Worm (Caenorhabditis elegans): ENCODE measurements around the gene Y113G7A.13.

Gene Y113G7A.13

DNA sequence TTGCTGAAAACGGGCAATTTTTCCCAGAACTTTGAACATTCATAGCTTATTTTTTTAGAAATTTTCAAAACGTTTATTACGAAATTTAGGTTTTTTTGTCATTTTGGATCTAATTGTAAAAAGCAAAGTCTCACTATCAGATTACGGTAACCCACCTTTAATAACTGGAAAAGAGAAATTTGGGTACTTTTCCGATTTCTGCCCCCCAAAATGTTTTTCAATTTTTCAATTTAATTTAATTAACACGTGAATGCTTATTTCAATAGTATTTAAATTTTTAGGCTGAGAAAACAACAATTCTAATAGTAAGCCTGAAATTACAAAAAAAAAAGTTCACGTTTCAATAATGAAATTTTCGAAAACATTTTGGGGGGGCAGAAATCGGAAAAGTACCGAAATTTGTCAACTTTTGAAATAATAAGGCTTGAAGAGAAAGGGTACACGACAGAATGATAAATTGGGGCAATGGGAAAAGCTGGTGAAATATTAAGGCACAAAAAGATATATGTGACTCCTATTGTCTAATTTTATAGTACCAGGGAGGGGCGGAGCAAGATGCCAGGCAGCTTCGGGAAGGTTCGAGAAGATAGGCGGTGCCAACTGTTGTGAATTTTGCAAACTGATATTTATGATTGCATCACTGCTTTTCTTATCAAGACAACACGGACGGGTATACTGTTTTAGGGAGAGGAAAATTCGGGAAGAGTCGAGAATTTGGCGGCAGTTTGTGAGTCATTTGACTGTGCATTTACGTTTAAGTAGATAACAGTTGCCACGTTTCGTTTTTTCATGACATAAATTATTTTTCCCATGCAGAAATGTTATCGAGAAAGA is 16.3 kb downstream of the Y113G7A.13 start, which contains the start of gene F19B2.5:
TSS of gene F19B2.5 (minus strand) at position 107 of the 834 bp plus-strand sequence.
- TF ChIP-seq pes-1 (GFP tag; IDR thresholded peaks at IDR 0.05) (no peak), ceh-36 (tag; optimal IDR thresholded peaks at IDR 0.05) (no peak), aly-1 (tag; optimal IDR thresholded peaks at IDR 0.05) (no peak), tbx-37 (GFP tag; conservative IDR thresholded peaks at IDR 0.05) (no peak), ceh-13 (GFP tag; optimal IDR thresholded peaks at IDR 0.05) (no peak), B0310.2 (tag; optimal IDR thresholded peaks at IDR 0.05) (no peak), scrt-1 (GFP tag; IDR thresholded peaks at IDR 0.05) (no peak)

DNA sequence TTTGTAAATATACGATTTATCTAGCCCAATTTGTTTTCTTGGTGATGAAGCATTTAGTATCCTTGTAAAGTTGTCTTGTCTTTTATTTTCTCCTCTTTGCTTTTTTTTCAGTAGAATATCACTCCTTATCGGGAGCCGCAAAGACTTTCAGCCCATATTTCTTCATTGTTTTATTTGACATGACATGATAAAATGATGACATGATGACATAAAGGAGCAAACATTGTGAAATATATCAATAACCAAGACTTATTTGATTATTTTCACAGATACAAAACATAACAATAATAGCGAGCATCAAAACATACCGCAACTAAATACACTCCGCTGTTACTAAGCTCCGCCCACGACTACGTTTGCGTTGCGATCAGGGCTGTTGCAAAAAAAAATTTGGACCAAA is 17.8 kb downstream of the Y113G7A.13 start:
- TF ChIP-seq tra-4 (tag; optimal IDR thresholded peaks at IDR 0.05) (no peak), ets-7 (tag; optimal IDR thresholded peaks at IDR 0.05) (no peak), ceh-36 (tag; optimal IDR thresholded peaks at IDR 0.05) (no peak), flt-1 (GFP tag; IDR thresholded peaks at IDR 0.05) (no peak)

DNA sequence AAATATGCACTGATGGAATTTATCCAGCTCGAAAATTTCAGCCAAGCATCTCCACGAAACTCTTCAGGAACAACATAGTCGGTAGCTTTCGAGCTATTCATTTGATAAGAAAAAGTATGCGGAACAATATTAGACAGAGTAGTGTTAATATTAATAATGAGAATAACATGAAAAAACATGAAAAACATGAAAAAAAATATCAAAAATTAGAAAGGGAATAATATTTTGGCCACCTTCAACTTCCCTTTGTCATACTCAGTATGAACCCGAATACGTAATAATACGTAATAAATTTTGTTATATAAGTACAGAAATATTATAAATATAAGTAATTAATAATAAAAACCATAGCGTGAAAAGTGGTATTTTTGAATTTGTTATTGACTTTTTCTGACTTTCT is 23.9 kb downstream of the Y113G7A.13 start, which contains the start of gene srw-39:
TSS of gene srw-39 (minus strand) at position 101 of the 400 bp plus-strand sequence.
- no peak for TF ChIP-seq tbx-11 (GFP tag; IDR thresholded peaks at IDR 0.05)
- no peak for TF ChIP-seq hmbx-1 (tag; optimal IDR thresholded peaks at IDR 0.05)
- TF ChIP-seq ceh-13 (GFP tag; optimal IDR thresholded peaks at IDR 0.05): no peak
- TF ChIP-seq ets-7 (tag; optimal IDR thresholded peaks at IDR 0.05): no peak
- TF ChIP-seq hnd-1 (tag; optimal IDR thresholded peaks at IDR 0.05): no peak
- TF ChIP-seq aly-1 (tag; optimal IDR thresholded peaks at IDR 0.05): no peak
- TF ChIP-seq F13C5.2 (tag; optimal IDR thresholded peaks at IDR 0.05): no peak
- no peak for TF ChIP-seq tra-4 (tag; optimal IDR thresholded peaks at IDR 0.05)
- no peak for TF ChIP-seq scrt-1 (GFP tag; IDR thresholded peaks at IDR 0.05)
- no peak for TF ChIP-seq tbx-37 (GFP tag; conservative IDR thresholded peaks at IDR 0.05)
- TF ChIP-seq ama-1 (optimal IDR thresholded peaks at IDR 0.05): no peak
- TF ChIP-seq ceh-36 (tag; optimal IDR thresholded peaks at IDR 0.05): no peak
- no peak for TF ChIP-seq pes-1 (GFP tag; IDR thresholded peaks at IDR 0.05)
- no peak for TF ChIP-seq sea-1 (GFP tag; conservative IDR thresholded peaks at IDR 0.05)
- no peak for TF ChIP-seq flt-1 (GFP tag; IDR thresholded peaks at IDR 0.05)
- no peak for TF ChIP-seq B0310.2 (tag; optimal IDR thresholded peaks at IDR 0.05)
- no peak for TF ChIP-seq hmg-4 (GFP tag; optimal IDR thresholded peaks at IDR 0.05)

DNA sequence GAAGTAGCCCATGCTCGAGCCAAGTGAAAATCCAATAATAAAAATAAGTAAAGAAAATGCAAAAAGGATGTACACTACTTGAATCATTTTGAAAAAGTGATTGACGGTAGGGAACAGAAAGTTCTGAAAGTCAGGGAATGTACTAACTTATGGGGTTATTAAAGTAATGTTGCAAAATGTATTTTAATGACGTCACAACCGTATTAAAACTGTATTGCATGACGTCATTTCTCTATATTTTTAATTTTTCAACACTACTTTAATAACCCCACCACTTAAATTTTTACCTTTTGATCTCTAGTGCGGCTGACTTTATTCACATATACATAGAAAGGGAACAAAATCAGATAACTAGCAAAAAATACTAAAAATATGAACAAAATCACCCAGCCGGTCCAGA is 34.3 kb downstream of the Y113G7A.13 start:
- TF ChIP-seq scrt-1 (GFP tag; IDR thresholded peaks at IDR 0.05): no peak
- TF ChIP-seq pes-1 (GFP tag; IDR thresholded peaks at IDR 0.05): no peak
- no peak for TF ChIP-seq aly-1 (tag; optimal IDR thresholded peaks at IDR 0.05)
- no peak for TF ChIP-seq hmbx-1 (tag; optimal IDR thresholded peaks at IDR 0.05)
- TF ChIP-seq B0310.2 (tag; optimal IDR thresholded peaks at IDR 0.05): no peak
- no peak for TF ChIP-seq ceh-36 (tag; optimal IDR thresholded peaks at IDR 0.05)
- no peak for TF ChIP-seq ama-1 (optimal IDR thresholded peaks at IDR 0.05)
- TF ChIP-seq hnd-1 (tag; optimal IDR thresholded peaks at IDR 0.05): no peak
- TF ChIP-seq sea-1 (GFP tag; conservative IDR thresholded peaks at IDR 0.05): no peak

DNA sequence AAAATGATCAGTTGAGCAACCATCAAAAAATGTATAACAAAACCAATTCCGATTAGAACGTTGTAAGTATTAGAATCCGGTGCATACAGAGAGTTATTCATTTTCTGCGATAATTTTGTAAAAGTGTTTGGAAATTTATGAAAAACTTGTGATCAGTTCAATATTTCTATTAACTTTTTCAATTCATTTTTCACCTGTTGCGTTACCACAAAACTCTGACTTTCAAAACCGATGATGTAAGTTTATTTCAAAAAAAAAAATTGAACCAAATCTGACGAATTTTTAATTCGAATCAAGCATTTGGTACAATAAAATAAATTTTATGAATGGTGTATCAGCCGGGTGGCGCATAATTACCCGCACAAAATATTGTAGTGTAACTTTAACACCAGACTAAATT is 38.6 kb downstream of the Y113G7A.13 start, which contains the start of gene srz-16:
TSS of gene srz-16 (minus strand) at position 101 of the 400 bp plus-strand sequence.
- TF ChIP-seq flt-1 (GFP tag; IDR thresholded peaks at IDR 0.05): no peak
- TF ChIP-seq ceh-13 (GFP tag; optimal IDR thresholded peaks at IDR 0.05): no peak
- TF ChIP-seq scrt-1 (GFP tag; IDR thresholded peaks at IDR 0.05): no peak
- TF ChIP-seq F13C5.2 (tag; optimal IDR thresholded peaks at IDR 0.05): no peak
- TF ChIP-seq B0310.2 (tag; optimal IDR thresholded peaks at IDR 0.05): no peak
- no peak for TF ChIP-seq aly-1 (tag; optimal IDR thresholded peaks at IDR 0.05)
- TF ChIP-seq tbx-11 (GFP tag; IDR thresholded peaks at IDR 0.05): no peak
- TF ChIP-seq hmg-4 (GFP tag; optimal IDR thresholded peaks at IDR 0.05): no peak

DNA sequence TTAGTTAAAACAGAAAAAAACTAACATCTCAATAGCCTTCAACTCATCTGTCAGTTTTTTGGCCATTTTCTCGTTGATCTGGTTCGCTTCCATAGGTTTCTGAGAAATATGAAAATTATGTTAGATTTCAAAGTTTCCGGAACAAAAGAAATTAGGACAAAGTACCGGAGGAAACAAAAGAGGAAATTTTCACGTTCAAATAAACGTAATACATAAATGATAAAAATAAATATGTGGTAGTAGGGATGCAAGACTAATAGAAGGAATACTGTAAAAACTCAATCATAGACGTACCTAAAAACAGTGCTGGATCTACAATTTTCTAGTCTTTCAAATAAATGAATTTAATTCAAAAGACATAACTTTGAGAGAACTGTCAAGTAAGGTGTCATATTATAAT is 40.8 kb downstream of the Y113G7A.13 start, which contains the start of gene fbxa-116:
TSS of gene fbxa-116 (minus strand) at position 101 of the 400 bp plus-strand sequence.
- TF ChIP-seq B0310.2 (tag; optimal IDR thresholded peaks at IDR 0.05) (no peak), ceh-36 (tag; optimal IDR thresholded peaks at IDR 0.05) (no peak), scrt-1 (GFP tag; IDR thresholded peaks at IDR 0.05) (no peak), ama-1 (optimal IDR thresholded peaks at IDR 0.05) (no peak), pes-1 (GFP tag; IDR thresholded peaks at IDR 0.05) (no peak)

ce11 chrV:20192102-20192880 is 44.3 kb downstream of the Y113G7A.13 start, which contains the start of the genes fbxa-115 and Y113G7B.27:
Gene fbxa-115 (minus strand): TSS chrV:20192152.
Gene Y113G7B.27 (plus strand): TSS chrV:20192830.
- TF ChIP-seq hmg-4 (GFP tag; optimal IDR thresholded peaks at IDR 0.05) (no peak), ama-1 (optimal IDR thresholded peaks at IDR 0.05) (no peak), ets-7 (tag; optimal IDR thresholded peaks at IDR 0.05) (no peak), tbx-11 (GFP tag; IDR thresholded peaks at IDR 0.05) (no peak), ceh-36 (tag; optimal IDR thresholded peaks at IDR 0.05) (no peak), tbx-37 (GFP tag; conservative IDR thresholded peaks at IDR 0.05) (no peak), aly-1 (tag; optimal IDR thresholded peaks at IDR 0.05) (no peak), sea-1 (GFP tag; conservative IDR thresholded peaks at IDR 0.05) (no peak), tra-4 (tag; optimal IDR thresholded peaks at IDR 0.05) (no peak), hnd-1 (tag; optimal IDR thresholded peaks at IDR 0.05) (no peak), B0310.2 (tag; optimal IDR thresholded peaks at IDR 0.05) (no peak), F13C5.2 (tag; optimal IDR thresholded peaks at IDR 0.05) (no peak), hmbx-1 (tag; optimal IDR thresholded peaks at IDR 0.05) (no peak), pes-1 (GFP tag; IDR thresholded peaks at IDR 0.05) (no peak)
